Worm (Caenorhabditis elegans): ENCODE measurements around the gene efhd-1.

- TF ChIP-seq snpc-4 (GFP tag; optimal IDR thresholded peaks at IDR 0.05): no peak
- no peak for TF ChIP-seq snpc-4 (tag; optimal IDR thresholded peaks at IDR 0.05)
- TF ChIP-seq ztf-18 (tag; optimal IDR thresholded peaks at IDR 0.05): no peak
- no peak for TF ChIP-seq F52B5.7 (tag; optimal IDR thresholded peaks at IDR 0.05)
- TF ChIP-seq bed-2 (GFP tag; IDR thresholded peaks at IDR 0.05): no peak
- no peak for TF ChIP-seq zim-3 (tag; optimal IDR thresholded peaks at IDR 0.05)
- TF ChIP-seq dpl-1 (GFP tag; optimal IDR thresholded peaks at IDR 0.05): no peak
- TF ChIP-seq mcd-1 (GFP tag; IDR thresholded peaks at IDR 0.05): no peak
- TF ChIP-seq F49E8.2 (tag; optimal IDR thresholded peaks at IDR 0.05; ENCODE audit: insufficient read depth): no peak
- TF ChIP-seq B0261.1 (tag; optimal IDR thresholded peaks at IDR 0.05): no peak
- no peak for TF ChIP-seq hsf-1 (GFP tag; IDR thresholded peaks at IDR 0.05)
- no peak for TF ChIP-seq atf-7 (tag; optimal IDR thresholded peaks at IDR 0.05)
- no peak for TF ChIP-seq nhr-179 (tag; optimal IDR thresholded peaks at IDR 0.05)
- TF ChIP-seq sea-2 (GFP tag; IDR thresholded peaks at IDR 0.05): no peak
These were observed 32.5 kb downstream of the efhd-1 start, which contains the start of gene hot-7 for ce11 chrII:14211118-14211517.

Data from whole organism, young adult.